Worm (Caenorhabditis elegans) whole organism, young adult: ENCODE results near the gene clec-225.

Experiments used
- D2030.7 ChIP-seq: fragments of 200-800 bp; sonication (Bioruptor generic); IDR thresholded peaks from 2 replicates; pipeline ENCODE4 v1.3.6; 2022; ENCODE audit warnings: missing genetic modification reagents, missing genetic modification characterization, missing compliant biosample characterization
- F22D6.2 ChIP-seq: sonication (generic microtip); optimal IDR thresholded peaks from 2 replicates; lab custom pipeline; 2016; ENCODE audit warnings: mild to moderate bottlenecking, missing genetic modification characterization, missing compliant biosample characterization
- F33H1.4 ChIP-seq: fragments of 200-800 bp; sonication (Bioruptor generic); IDR thresholded peaks from 2 replicates; pipeline ENCODE4 v1.3.6; 2022; ENCODE audit warnings: missing genetic modification reagents, missing genetic modification characterization, missing compliant biosample characterization
- F37B4.10 ChIP-seq: fragments of 200-800 bp; sonication (Bioruptor generic); IDR thresholded peaks from 2 replicates; pipeline ENCODE4 v1.3.6; 2022; ENCODE audit warnings: missing genetic modification characterization, missing compliant biosample characterization
- F49E8.2 ChIP-seq: sonication (generic microtip); optimal IDR thresholded peaks from 3 replicates; lab custom pipeline; 2017; ENCODE audit warnings: missing genetic modification characterization, mild to moderate bottlenecking, missing compliant biosample characterization, antibody characterized with exemption, moderate library complexity; ENCODE audit not compliant: insufficient read depth
- K11D2.4 ChIP-seq: fragments of 200-800 bp; sonication (Bioruptor generic); IDR thresholded peaks from 2 replicates; pipeline ENCODE4 v1.3.6; 2022; ENCODE audit warnings: missing genetic modification reagents, missing genetic modification characterization, missing compliant biosample characterization
- Y53F4B.3 ChIP-seq: fragments of 200-800 bp; sonication (Bioruptor generic); IDR thresholded peaks from 2 replicates; pipeline ENCODE4 v1.3.6; 2022; ENCODE audit warnings: missing genetic modification reagents, missing genetic modification characterization, missing compliant biosample characterization
- Y53G8AR.9 ChIP-seq: fragments of 200-800 bp; sonication (Bioruptor generic); conservative IDR thresholded peaks from 2 replicates; pipeline ENCODE4 v1.3.6; 2022; ENCODE audit warnings: missing genetic modification reagents, missing genetic modification characterization, missing compliant biosample characterization
- Y56A3A.18 ChIP-seq: fragments of 200-800 bp; sonication (Bioruptor generic); IDR thresholded peaks from 2 replicates; pipeline ENCODE4 v1.3.6; 2022; ENCODE audit warnings: missing genetic modification reagents, missing genetic modification characterization, missing compliant biosample characterization
- Y95B8A.8 ChIP-seq: fragments of 200-800 bp; sonication (Bioruptor generic); IDR thresholded peaks from 2 replicates; pipeline ENCODE4 v1.3.6; 2022; ENCODE audit warnings: missing genetic modification reagents, missing genetic modification characterization, missing compliant biosample characterization
- ZK185.1 ChIP-seq: sonication (generic microtip); optimal IDR thresholded peaks from 2 replicates; lab custom pipeline; 2016; ENCODE audit warnings: mild to moderate bottlenecking, missing genetic modification characterization, missing compliant biosample characterization; ENCODE audit not compliant: poor library complexity, severe bottlenecking
- bed-2 ChIP-seq: fragments of 200-800 bp; sonication (Bioruptor generic); IDR thresholded peaks from 2 replicates; pipeline ENCODE4 v1.3.6; 2022; ENCODE audit warnings: missing genetic modification reagents, missing genetic modification characterization, missing compliant biosample characterization
- cebp-1 ChIP-seq, 2 experiments: fragments of 200-800 bp in 1 of 2; sonication (Bioruptor generic) in 1 of 2; sonication (generic microtip) in 1 of 2; IDR thresholded peaks in 1 of 2; optimal IDR thresholded peaks in 1 of 2; 2 replicates each; pipeline versions ENCODE4 v1.3.6 to Lab custom; 2017 to 2022; ENCODE audit warnings: missing compliant biosample characterization in 2 of 2, missing genetic modification characterization in 2 of 2, mild to moderate bottlenecking in 1 of 2, missing genetic modification reagents in 1 of 2, moderate library complexity in 1 of 2
- ceh-27 ChIP-seq: fragments of 200-800 bp; sonication (Bioruptor generic); optimal IDR thresholded peaks from 2 replicates; lab custom pipeline; 2018; ENCODE audit warnings: mild to moderate bottlenecking, missing genetic modification characterization, moderate library complexity, missing compliant biosample characterization
- ceh-91 ChIP-seq: fragments of 200-800 bp; sonication (Bioruptor generic); IDR thresholded peaks from 2 replicates; pipeline ENCODE4 v1.3.6; 2022; ENCODE audit warnings: missing genetic modification reagents, missing genetic modification characterization, missing compliant biosample characterization
- die-1 ChIP-seq: sonication (generic microtip); optimal IDR thresholded peaks from 2 replicates; lab custom pipeline; 2016; ENCODE audit warnings: missing genotype, mild to moderate bottlenecking, missing genetic modification characterization, missing compliant biosample characterization
- dox-1 ChIP-seq: fragments of 200-800 bp; sonication (Bioruptor generic); IDR thresholded peaks from 2 replicates; pipeline ENCODE4 v1.3.6; 2022; ENCODE audit warnings: missing genetic modification reagents, missing genetic modification characterization, missing compliant biosample characterization
- egl-44 ChIP-seq: fragments of 200-800 bp; sonication (Bioruptor generic); IDR thresholded peaks from 2 replicates; pipeline ENCODE4 v1.3.6; 2022; ENCODE audit warnings: missing genetic modification reagents, missing genetic modification characterization, missing compliant biosample characterization
- ets-4 ChIP-seq: fragments of 200-800 bp; sonication (Bioruptor generic); optimal IDR thresholded peaks from 2 replicates; lab custom pipeline; 2018; ENCODE audit warnings: mild to moderate bottlenecking, missing genetic modification characterization, missing compliant biosample characterization
- hlh-12 ChIP-seq: sonication (generic microtip); optimal IDR thresholded peaks from 2 replicates; lab custom pipeline; 2016; ENCODE audit warnings: missing genetic modification characterization, missing compliant biosample characterization
- hmg-1.2 ChIP-seq: fragments of 200-800 bp; sonication (Bioruptor generic); IDR thresholded peaks from 2 replicates; pipeline ENCODE4 v1.3.6; 2022; ENCODE audit warnings: missing genetic modification reagents, missing genetic modification characterization, missing compliant biosample characterization
- hmg-20 ChIP-seq: fragments of 200-800 bp; sonication (Bioruptor generic); IDR thresholded peaks from 2 replicates; pipeline ENCODE4 v1.3.6; 2022; ENCODE audit warnings: missing genetic modification reagents, missing genetic modification characterization, missing compliant biosample characterization
- let-607 ChIP-seq, 2 experiments: fragments of 200-800 bp in 1 of 2; sonication (Bioruptor generic) in 1 of 2; sonication (generic microtip) in 1 of 2; optimal IDR thresholded peaks; 2 replicates each; lab custom pipeline; 2016 to 2018; ENCODE audit warnings: mild to moderate bottlenecking in 2 of 2, missing compliant biosample characterization in 2 of 2, missing genetic modification characterization in 2 of 2, moderate library complexity in 2 of 2, missing genotype in 1 of 2
- lin-40 ChIP-seq: sonication (generic microtip); optimal IDR thresholded peaks from 2 replicates; lab custom pipeline; 2016; ENCODE audit warnings: missing genetic modification characterization, mild to moderate bottlenecking, missing compliant biosample characterization, missing genotype, missing genetic modification reagents
- lin-54 ChIP-seq: fragments of 200-800 bp; sonication (Bioruptor generic); optimal IDR thresholded peaks from 2 replicates; lab custom pipeline; 2018; ENCODE audit warnings: mild to moderate bottlenecking, missing genetic modification characterization, missing compliant biosample characterization
- lir-1 ChIP-seq: fragments of 200-800 bp; sonication (Bioruptor generic); conservative IDR thresholded peaks from 2 replicates; pipeline ENCODE4 v1.3.6; 2022; ENCODE audit warnings: missing genetic modification reagents, missing genetic modification characterization, missing compliant biosample characterization
- madf-10 ChIP-seq: sonication (generic microtip); optimal IDR thresholded peaks from 2 replicates; lab custom pipeline; 2016; ENCODE audit warnings: mild to moderate bottlenecking, missing genetic modification characterization, missing compliant biosample characterization
- mcd-1 ChIP-seq: fragments of 200-800 bp; sonication (Bioruptor generic); IDR thresholded peaks from 2 replicates; pipeline ENCODE4 v1.3.6; 2022; ENCODE audit warnings: missing genetic modification reagents, missing genetic modification characterization, missing compliant biosample characterization
- mes-4 ChIP-seq: sonication (generic microtip); optimal IDR thresholded peaks from 2 replicates; lab custom pipeline; 2016; ENCODE audit warnings: missing genotype, missing genetic modification characterization, missing compliant biosample characterization
- nfyb-1 ChIP-seq: fragments of 200-800 bp; sonication (Bioruptor generic); IDR thresholded peaks from 2 replicates; pipeline ENCODE4 v1.3.6; 2022; ENCODE audit warnings: missing genetic modification reagents, missing genetic modification characterization, missing compliant biosample characterization
- nhr-80 ChIP-seq: sonication (generic microtip); optimal IDR thresholded peaks from 2 replicates; lab custom pipeline; 2016; ENCODE audit warnings: missing genetic modification characterization, missing compliant biosample characterization
- nhr-90 ChIP-seq: sonication (generic microtip); optimal IDR thresholded peaks from 2 replicates; lab custom pipeline; 2016; ENCODE audit warnings: missing genotype, mild to moderate bottlenecking, missing genetic modification characterization, missing compliant biosample characterization
- pbrm-1 ChIP-seq: fragments of 200-800 bp; sonication (Bioruptor generic); IDR thresholded peaks from 2 replicates; pipeline ENCODE4 v1.3.6; 2022; ENCODE audit warnings: missing genetic modification reagents, missing genetic modification characterization, missing compliant biosample characterization
- pha-4 ChIP-seq: fragments of 150-350 bp; sonication (generic microtip); optimal IDR thresholded peaks from 2 replicates; lab custom pipeline; 2014; ENCODE audit warnings: missing biosample characterization, missing genetic modification reagents, missing genetic modification characterization
- rcor-1 ChIP-seq: fragments of 200-800 bp; sonication (Bioruptor generic); IDR thresholded peaks from 2 replicates; pipeline ENCODE4 v1.3.6; 2022; ENCODE audit warnings: missing genetic modification reagents, missing genetic modification characterization, missing compliant biosample characterization
- snpc-1.1 ChIP-seq: sonication (generic microtip); optimal IDR thresholded peaks from 2 replicates; lab custom pipeline; 2017; ENCODE audit warnings: missing genetic modification characterization, mild to moderate bottlenecking, missing compliant biosample characterization, antibody characterized with exemption, moderate library complexity, missing genotype, missing genetic modification reagents; ENCODE audit not compliant: insufficient read depth
- snpc-3.4 ChIP-seq: sonication (generic microtip); optimal IDR thresholded peaks from 2 replicates; lab custom pipeline; 2017; ENCODE audit warnings: missing genetic modification characterization, mild to moderate bottlenecking, missing compliant biosample characterization, antibody characterized with exemption, moderate library complexity, missing genotype, missing genetic modification reagents
- somi-1 ChIP-seq: fragments of 200-800 bp; sonication (Bioruptor generic); optimal IDR thresholded peaks from 2 replicates; lab custom pipeline; 2018; ENCODE audit warnings: mild to moderate bottlenecking, missing genetic modification characterization, missing compliant biosample characterization
- tbp1 ChIP-seq: fragments of 200-800 bp; sonication (Bioruptor generic); optimal IDR thresholded peaks from 2 replicates; lab custom pipeline; 2018; ENCODE audit warnings: mild to moderate bottlenecking, missing genetic modification characterization, missing compliant biosample characterization
- tlf-1 ChIP-seq: fragments of 200-800 bp; sonication (Bioruptor generic); optimal IDR thresholded peaks from 2 replicates; lab custom pipeline; 2018; ENCODE audit warnings: mild to moderate bottlenecking, missing genetic modification characterization, missing compliant biosample characterization
- unc-130 ChIP-seq: sonication (generic microtip); optimal IDR thresholded peaks from 2 replicates; lab custom pipeline; 2016; ENCODE audit warnings: missing genetic modification reagents, missing genetic modification characterization, missing compliant biosample characterization
- xnd-1 ChIP-seq: sonication (generic microtip); optimal IDR thresholded peaks from 2 replicates; lab custom pipeline; 2016; ENCODE audit warnings: missing genotype, missing genetic modification reagents, missing genetic modification characterization, missing compliant biosample characterization
- zfh-2 ChIP-seq: fragments of 200-800 bp; sonication (Bioruptor generic); conservative IDR thresholded peaks from 2 replicates; pipeline ENCODE4 v1.3.6; 2022; ENCODE audit warnings: missing genetic modification reagents, missing genetic modification characterization, missing compliant biosample characterization
- zim-3 ChIP-seq: sonication (generic microtip); optimal IDR thresholded peaks from 2 replicates; lab custom pipeline; 2017; ENCODE audit warnings: mild to moderate bottlenecking, missing genetic modification characterization, moderate library complexity, missing compliant biosample characterization
- ztf-22 ChIP-seq: fragments of 200-800 bp; sonication (Bioruptor generic); optimal IDR thresholded peaks from 2 replicates; lab custom pipeline; 2018; ENCODE audit warnings: mild to moderate bottlenecking, missing genetic modification characterization, moderate library complexity, missing compliant biosample characterization
- ztf-3 ChIP-seq: fragments of 200-800 bp; sonication (Bioruptor generic); optimal IDR thresholded peaks from 2 replicates; lab custom pipeline; 2018; ENCODE audit warnings: mild to moderate bottlenecking, missing genetic modification characterization, missing compliant biosample characterization

The clec-225 gene

DNA sequence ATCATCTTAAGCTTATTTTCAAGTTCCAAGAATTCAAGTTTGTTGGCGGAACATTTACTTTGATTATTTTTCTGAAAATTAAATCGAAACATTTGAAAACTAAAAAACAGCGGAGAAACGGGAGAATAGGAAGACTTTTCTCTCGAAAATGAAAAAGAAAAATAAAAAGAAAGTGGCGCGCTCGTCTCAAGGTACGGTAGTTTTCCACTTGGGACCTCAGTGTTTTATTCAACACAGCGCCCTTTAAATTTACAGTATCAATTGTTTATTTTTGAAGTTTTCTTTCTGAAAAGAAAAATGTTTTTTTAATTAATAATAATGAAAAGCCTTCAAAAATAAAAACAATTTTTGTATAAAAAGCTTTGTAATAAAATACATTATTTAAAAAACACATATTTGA lies 3.2 kb downstream of the clec-225 start (continued):
- TF ChIP-seq snpc-3.4 (peak; percentile 67), pbrm-1 (GFP tag; lab: Robert Waterston, UW) (peak; percentile 32; the same call in 1 of the 2 replicates), ceh-91 (peak; percentile 76), ets-4 (GFP tag; lab: Kevin White, UChicago) (no peak), pha-4 (no peak), Y53G8AR.9 (GFP tag; lab: Robert Waterston, UW) (peak; percentile 39; the same call in 1 of the 2 replicates), F33H1.4 (GFP tag; lab: Robert Waterston, UW) (peak; percentile 95), unc-130 (GFP tag; lab: Kevin White, UChicago) (peak; percentile 61)

- TF ChIP-seq nhr-80, result peak; percentile 99
- peak; percentile 96 for TF ChIP-seq zfh-2 (GFP tag; lab: Robert Waterston, UW)
- peak; percentile 58; the same call in 1 of the 2 replicates for TF ChIP-seq egl-44 (GFP tag; lab: Robert Waterston, UW)
- TF ChIP-seq nfyb-1 (GFP tag; lab: Robert Waterston, UW), result peak; percentile 11; the same call in 1 of the 2 replicates
- peak; percentile 55; the same call in 1 of the 2 replicates for TF ChIP-seq mcd-1 (GFP tag; lab: Robert Waterston, UW)
- peak; percentile 49; the same call in 1 of the 2 replicates for TF ChIP-seq hmg-1.2 (GFP tag; lab: Robert Waterston, UW)
- no peak for TF ChIP-seq Y95B8A.8 (GFP tag; lab: Robert Waterston, UW)
- TF ChIP-seq dox-1 (GFP tag; lab: Robert Waterston, UW), result peak; percentile 81
- no peak for TF ChIP-seq tlf-1 (GFP tag; lab: Kevin White, UChicago)
- no peak for TF ChIP-seq Y53F4B.3 (GFP tag; lab: Robert Waterston, UW)
- TF ChIP-seq rcor-1 (GFP tag; lab: Robert Waterston, UW), result peak; percentile 28; the same call in 1 of the 2 replicates
- TF ChIP-seq xnd-1 (tag; lab: Kevin White, UChicago), result no peak
- TF ChIP-seq Y56A3A.18 (GFP tag; lab: Robert Waterston, UW), result 0 out of 2 replicates have a peak, but pooled peaks have one; percentile 38
- no peak for TF ChIP-seq bed-2
- TF ChIP-seq snpc-1.1, result no peak
- TF ChIP-seq cebp-1 (GFP tag; IDR thresholded peaks at IDR 0.05; lab: Robert Waterston, UW), result no peak
- TF ChIP-seq cebp-1 (tag; optimal IDR thresholded peaks at IDR 0.05; lab: Kevin White, UChicago), result peak; percentile 74
- TF ChIP-seq lin-54 (GFP tag; lab: Kevin White, UChicago), result peak; percentile 38
- TF ChIP-seq tbp1 (GFP tag; lab: Kevin White, UChicago), result peak; percentile 35
- TF ChIP-seq lin-40 (tag; lab: Kevin White, UChicago), result peak; percentile 38
- peak; percentile 69 to 86 for TF ChIP-seq let-607 (tag; optimal IDR thresholded peaks at IDR 0.05; lab: Kevin White, UChicago)
- TF ChIP-seq die-1 (tag; lab: Kevin White, UChicago), result peak; percentile 17
- TF ChIP-seq madf-10, result peak; percentile 27
- TF ChIP-seq K11D2.4 (GFP tag; lab: Robert Waterston, UW), result peak; percentile 38; the same call in 1 of the 2 replicates
- peak; percentile 71 for TF ChIP-seq ztf-22 (GFP tag; lab: Kevin White, UChicago)
- TF ChIP-seq ceh-27 (GFP tag; lab: Kevin White, UChicago), result peak; percentile 30
- no peak for TF ChIP-seq lir-1 (GFP tag; lab: Robert Waterston, UW)
- peak; percentile 40 for TF ChIP-seq nhr-90 (tag; lab: Kevin White, UChicago)
- no peak for TF ChIP-seq D2030.7
- TF ChIP-seq F22D6.2, result peak; percentile 19
- TF ChIP-seq zim-3, result no peak
- no peak for TF ChIP-seq hlh-12 (tag; lab: Kevin White, UChicago)
- TF ChIP-seq F37B4.10, result no peak
- TF ChIP-seq mes-4 (tag; lab: Kevin White, UChicago), result no peak
- TF ChIP-seq somi-1 (GFP tag; lab: Kevin White, UChicago), result peak; percentile 45
- no peak for TF ChIP-seq ztf-3 (GFP tag; lab: Kevin White, UChicago)
- no peak for TF ChIP-seq F49E8.2 (tag; lab: Kevin White, UChicago)
- no peak for TF ChIP-seq hmg-20 (GFP tag; lab: Robert Waterston, UW)
- no peak for TF ChIP-seq ZK185.1
Measured at ce11 chrV:13130439-13130840, 4.2 kb downstream of the clec-225 start.
